Fruit fly (Drosophila melanogaster) whole organism, wandering third instar larva: ENCODE measurements around the gene CG6195.

Experiments used
- Abd-B ChIP-seq: fragments of >200 bp; optimal IDR thresholded peaks from 2 replicates; lab custom pipeline; 2017; ENCODE audit warnings: missing biosample characterization, missing genetic modification characterization
- CG32264 ChIP-seq: fragments of 200-800 bp; sonication (Bioruptor generic); optimal IDR thresholded peaks from 2 replicates; lab custom pipeline; 2016; ENCODE audit warnings: missing biosample characterization, missing genetic modification characterization
- CG9705 ChIP-seq: fragments of 200-800 bp; sonication (Bioruptor generic); optimal IDR thresholded peaks from 2 replicates; lab custom pipeline; 2018; ENCODE audit warnings: missing biosample characterization, mild to moderate bottlenecking, missing genetic modification characterization
- Dif ChIP-seq: fragments of 200-275, 200-300 bp; sonication (Bioruptor generic); optimal IDR thresholded peaks from 2 replicates; lab custom pipeline; 2018; ENCODE audit warnings: missing biosample characterization, missing genetic modification characterization; ENCODE audit not compliant: partially characterized antibody
- pan ChIP-seq: fragments of >200 bp; optimal IDR thresholded peaks from 2 replicates; lab custom pipeline; 2017
- psq ChIP-seq: fragments of 200-800 bp; sonication (Bioruptor generic); optimal IDR thresholded peaks from 3 replicates; lab custom pipeline; 2017; ENCODE audit warnings: missing biosample characterization, mild to moderate bottlenecking, missing genetic modification characterization, moderate library complexity
- rgr ChIP-seq: fragments of 200-800 bp; sonication (Bioruptor generic); optimal IDR thresholded peaks from 3 replicates; lab custom pipeline; 2016; ENCODE audit warnings: missing biosample characterization, mild to moderate bottlenecking, missing genetic modification characterization
- woc ChIP-seq: sonication (Bioruptor generic); optimal IDR thresholded peaks from 2 replicates; lab custom pipeline; 2016; ENCODE audit warnings: missing biosample characterization, mild to moderate bottlenecking, missing genetic modification characterization

- TF ChIP-seq woc (GFP tag; lab: Kevin White, UChicago), result no peak
- no peak for TF ChIP-seq pan (lab: Kevin White, UChicago)
- TF ChIP-seq Dif (GFP tag; lab: Kevin White, UChicago), result no peak
- no peak for TF ChIP-seq CG32264
- no peak for TF ChIP-seq Abd-B (GFP tag; lab: Kevin White, UChicago)
- TF ChIP-seq CG9705 (GFP tag; lab: Kevin White, UChicago), result no peak
- TF ChIP-seq rgr, result no peak
- TF ChIP-seq psq, result no peak
Measured at dm6 chr3R:19600335-19600734, 47.9 kb downstream of the CG6195 start, which contains the start of gene CG7333.
